Worm (Caenorhabditis elegans) whole organism, L4 larva: ENCODE measurements around the gene srw-101.
A peak's percentile ranks its signal among the peaks of the same experiment; 100 is the strongest.

ENCODE experiments used
- F44E2.7 ChIP-seq: fragments of 200-800 bp; sonication (Bioruptor generic); IDR thresholded peaks from 2 replicates; pipeline ENCODE4 v2.1.2; 2022; ENCODE audit warnings: missing genetic modification characterization, missing compliant biosample characterization
- aha-1 ChIP-seq: fragments of 150-350 bp; peaks from one replicate; lab custom pipeline; 2014; ENCODE audit warnings: missing biosample characterization, missing genetic modification characterization
- ceh-28 ChIP-seq: fragments of 150-350 bp; optimal IDR thresholded peaks from 2 replicates; lab custom pipeline; 2014; ENCODE audit warnings: missing biosample characterization, missing genetic modification reagents, missing genetic modification characterization
- fkh-10 ChIP-seq: fragments of 150-350 bp; optimal IDR thresholded peaks from 2 replicates; lab custom pipeline; 2014; ENCODE audit warnings: missing biosample characterization, missing genetic modification reagents, missing genetic modification characterization
- hmg-1.1 ChIP-seq: fragments of 200-800 bp; sonication (Bioruptor generic); IDR thresholded peaks from 2 replicates; pipeline ENCODE4 v1.3.6; 2022; ENCODE audit warnings: missing genetic modification reagents, missing genetic modification characterization, missing compliant biosample characterization
- lin-38 ChIP-seq: fragments of 200-800 bp; sonication (Bioruptor generic); IDR thresholded peaks from 2 replicates; pipeline ENCODE4 v1.3.6; 2022; ENCODE audit warnings: missing genetic modification reagents, missing genetic modification characterization, missing compliant biosample characterization
- mes-2 ChIP-seq: sonication (generic microtip); optimal IDR thresholded peaks from 2 replicates; lab custom pipeline; 2016; ENCODE audit warnings: missing genotype, mild to moderate bottlenecking, missing genetic modification characterization, missing compliant biosample characterization; ENCODE audit not compliant: poor library complexity, severe bottlenecking
- nhr-25 ChIP-seq: sonication (generic microtip); optimal IDR thresholded peaks from 2 replicates; lab custom pipeline; 2017; ENCODE audit warnings: missing genetic modification characterization, mild to moderate bottlenecking, missing compliant biosample characterization, antibody characterized with exemption, moderate library complexity, borderline replicate concordance; ENCODE audit not compliant: insufficient read depth
- nhr-42 ChIP-seq: fragments of 200-800 bp; sonication (Bioruptor generic); IDR thresholded peaks from 2 replicates; pipeline ENCODE4 v1.3.6; 2022; ENCODE audit warnings: missing genetic modification characterization, missing compliant biosample characterization
- pha-4 ChIP-seq, 2 experiments: fragments of 150-350 bp in 1 of 2; fragments of 200-800 bp in 1 of 2; sonication (Bioruptor generic) in 1 of 2; IDR thresholded peaks in 1 of 2; optimal IDR thresholded peaks in 1 of 2; 2 replicates each; pipeline versions ENCODE4 v1.3.6 to Lab custom; 2014 to 2022; ENCODE audit warnings: missing genetic modification characterization in 2 of 2, missing genetic modification reagents in 2 of 2, missing biosample characterization in 1 of 2, missing compliant biosample characterization in 1 of 2
- tag-97 ChIP-seq: fragments of 200-800 bp; sonication (Bioruptor generic); IDR thresholded peaks from 2 replicates; pipeline ENCODE4 v1.3.6; 2022; ENCODE audit warnings: missing genetic modification characterization, missing compliant biosample characterization
- unc-130 ChIP-seq: sonication (generic microtip); optimal IDR thresholded peaks from 2 replicates; lab custom pipeline; 2016; ENCODE audit warnings: missing genetic modification reagents, missing genetic modification characterization, missing compliant biosample characterization
- ztf-11 ChIP-seq: fragments of 150-350 bp; optimal IDR thresholded peaks from 2 replicates; lab custom pipeline; 2014; ENCODE audit warnings: missing biosample characterization, missing genetic modification characterization

ce11 chrV:1773120-1773519, 51.1 kb downstream of the srw-101 start:
- TF ChIP-seq unc-130 (GFP tag; lab: Kevin White, UChicago) (no peak), ceh-28 (tag; lab: Kevin White, UChicago) (no peak), F44E2.7 (GFP tag; lab: Robert Waterston, UW) (no peak), ztf-11 (tag; lab: Kevin White, UChicago) (no peak), nhr-25 (tag; lab: Kevin White, UChicago) (no peak), nhr-42 (GFP tag; lab: Robert Waterston, UW) (no peak), pha-4 (GFP tag; IDR thresholded peaks at IDR 0.05; lab: Robert Waterston, UW) (no peak), pha-4 (tag; optimal IDR thresholded peaks at IDR 0.05; lab: Kevin White, UChicago) (no peak), hmg-1.1 (GFP tag; lab: Robert Waterston, UW) (no peak), mes-2 (tag; lab: Kevin White, UChicago) (peak; percentile 18), lin-38 (no peak), tag-97 (GFP tag; lab: Robert Waterston, UW) (no peak), fkh-10 (GFP tag; lab: Kevin White, UChicago) (no peak), aha-1 (tag; lab: Kevin White, UChicago) (peak; percentile 39)
